Fruit fly (Drosophila melanogaster) whole organism, embryonic: ENCODE data around the gene Pcyt1.

Source experiments
- Asciz ChIP-seq: fragments of 200-800 bp; sonication (Bioruptor generic); optimal IDR thresholded peaks from 2 replicates; lab custom pipeline; 2017; ENCODE audit warnings: missing biosample characterization, mild to moderate bottlenecking, missing genetic modification characterization, missing genetic modification reagents
- Atf6 ChIP-seq: fragments of 200-800 bp; sonication (Bioruptor generic); IDR thresholded peaks from 2 replicates; pipeline ENCODE4 v1.3.6; 2022; ENCODE audit warnings: missing biosample characterization, missing genetic modification characterization
- Bdp1 ChIP-seq: fragments of 200-800 bp; sonication (Bioruptor generic); optimal IDR thresholded peaks from 3 replicates; lab custom pipeline; 2016; ENCODE audit warnings: missing biosample characterization, missing genetic modification characterization
- Bgb ChIP-seq: fragments of 200-800 bp; sonication (Bioruptor generic); IDR thresholded peaks from 2 replicates; pipeline ENCODE4 v1.3.6; 2022; ENCODE audit warnings: missing biosample characterization, missing genetic modification characterization; ENCODE audit not compliant: partially characterized antibody
- C15 ChIP-seq: fragments of 200-800 bp; sonication (Bioruptor generic); IDR thresholded peaks from 3 replicates; pipeline ENCODE4 v1.3.6; 2022; ENCODE audit warnings: missing biosample characterization, missing genetic modification characterization
- CG10431 ChIP-seq: fragments of 200-800 bp; sonication (Bioruptor generic); optimal IDR thresholded peaks from 3 replicates; lab custom pipeline; 2018; ENCODE audit warnings: missing biosample characterization, mild to moderate bottlenecking, missing genetic modification characterization
- CG10543 ChIP-seq: fragments of 200-800 bp; sonication (Bioruptor generic); optimal IDR thresholded peaks from 3 replicates; lab custom pipeline; 2017; ENCODE audit warnings: missing biosample characterization, mild to moderate bottlenecking, missing genetic modification characterization, moderate library complexity
- CG10565 ChIP-seq: fragments of 200-800 bp; sonication (Bioruptor generic); optimal IDR thresholded peaks from 3 replicates; lab custom pipeline; 2016; ENCODE audit warnings: missing biosample characterization, mild to moderate bottlenecking, missing genetic modification characterization
- CG11696 ChIP-seq: fragments of 200-800 bp; sonication (Bioruptor generic); IDR thresholded peaks from 2 replicates; pipeline ENCODE4 v1.3.6; 2022; ENCODE audit warnings: missing biosample characterization, missing genetic modification characterization
- CG12071 ChIP-seq: fragments of 200-800 bp; sonication (Bioruptor generic); optimal IDR thresholded peaks from 3 replicates; lab custom pipeline; 2018; ENCODE audit warnings: missing biosample characterization, mild to moderate bottlenecking, missing genetic modification characterization
- CG12769 ChIP-seq: fragments of 200-800 bp; sonication (Bioruptor generic); optimal IDR thresholded peaks from 2 replicates; lab custom pipeline; 2019; ENCODE audit warnings: missing biosample characterization, mild to moderate bottlenecking, missing genetic modification characterization, moderate library complexity
- CG14441 ChIP-seq: fragments of 200-800 bp; sonication (Bioruptor generic); IDR thresholded peaks from 2 replicates; pipeline ENCODE4 v1.3.6; 2022; ENCODE audit warnings: missing biosample characterization, missing genetic modification characterization
- CG15514 ChIP-seq: fragments of 200-800 bp; sonication (Bioruptor generic); optimal IDR thresholded peaks from 3 replicates; lab custom pipeline; 2017; ENCODE audit warnings: missing biosample characterization, missing genetic modification characterization, mild to moderate bottlenecking, moderate library complexity, missing genetic modification reagents
- CG15696 ChIP-seq: fragments of 200-800 bp; sonication (Bioruptor generic); optimal IDR thresholded peaks from 2 replicates; lab custom pipeline; 2019; ENCODE audit warnings: missing biosample characterization, mild to moderate bottlenecking, missing genetic modification characterization, moderate library complexity
- CG1647 ChIP-seq: fragments of 200-800 bp; sonication (Bioruptor generic); optimal IDR thresholded peaks from 3 replicates; lab custom pipeline; 2016; ENCODE audit warnings: missing biosample characterization, missing genetic modification characterization
- CG1832 ChIP-seq: fragments of 200-800 bp; sonication (Bioruptor generic); optimal IDR thresholded peaks from 2 replicates; lab custom pipeline; 2017; ENCODE audit warnings: missing biosample characterization, mild to moderate bottlenecking, missing genetic modification characterization, inconsistent platforms
- CG2875 ChIP-seq: fragments of 200-800 bp; sonication (Bioruptor generic); optimal IDR thresholded peaks from 2 replicates; lab custom pipeline; 2017; ENCODE audit warnings: missing biosample characterization, mild to moderate bottlenecking, missing genetic modification characterization, missing genetic modification reagents
- CG30403 ChIP-seq: fragments of 200-800 bp; sonication (Bioruptor generic); optimal IDR thresholded peaks from 3 replicates; lab custom pipeline; 2016; ENCODE audit warnings: missing biosample characterization, missing genetic modification characterization
- CG30431 ChIP-seq: fragments of 200-800 bp; sonication (Bioruptor generic); optimal IDR thresholded peaks from 2 replicates; lab custom pipeline; 2017; ENCODE audit warnings: missing biosample characterization, missing genetic modification characterization
- CG3163 ChIP-seq: fragments of 200-800 bp; sonication (Bioruptor generic); optimal IDR thresholded peaks from 3 replicates; lab custom pipeline; 2016; ENCODE audit warnings: missing biosample characterization, missing genetic modification characterization
- CG33213 ChIP-seq: fragments of 200-800 bp; sonication (Bioruptor generic); optimal IDR thresholded peaks from 3 replicates; lab custom pipeline; 2016; ENCODE audit warnings: missing biosample characterization, missing genetic modification characterization
- CG3838 ChIP-seq: fragments of 200-800 bp; sonication (Bioruptor generic); optimal IDR thresholded peaks from 3 replicates; lab custom pipeline; 2016; ENCODE audit warnings: missing biosample characterization, missing genetic modification characterization
- CG7271 ChIP-seq: fragments of 200-800 bp; sonication (Bioruptor generic); optimal IDR thresholded peaks from 2 replicates; lab custom pipeline; 2018; ENCODE audit warnings: missing biosample characterization, mild to moderate bottlenecking, missing genetic modification characterization, moderate library complexity
- CG7928 ChIP-seq: fragments of 200-800 bp; sonication (Bioruptor generic); optimal IDR thresholded peaks from 2 replicates; lab custom pipeline; 2017; ENCODE audit warnings: missing biosample characterization, mild to moderate bottlenecking, missing genetic modification characterization
- CG9609 ChIP-seq: fragments of 200-800 bp; sonication (Bioruptor generic); optimal IDR thresholded peaks from 3 replicates; lab custom pipeline; 2016; ENCODE audit warnings: missing biosample characterization, missing genetic modification characterization
- Dref ChIP-seq: fragments of 200-800 bp; sonication (Bioruptor generic); IDR thresholded peaks from 2 replicates; pipeline ENCODE4 v1.3.6; 2022; ENCODE audit warnings: missing biosample characterization, missing genetic modification characterization
- E2f2 ChIP-seq: fragments of 200-800 bp; sonication (Bioruptor generic); IDR thresholded peaks from 2 replicates; pipeline ENCODE4 v1.3.6; 2022; ENCODE audit warnings: missing biosample characterization, missing genetic modification characterization
- Hmr ChIP-seq: fragments of 200-800 bp; sonication (Bioruptor generic); optimal IDR thresholded peaks from 3 replicates; lab custom pipeline; 2017; ENCODE audit warnings: mild to moderate bottlenecking, missing biosample characterization, missing genetic modification reagents, missing genetic modification characterization
- Hr51 ChIP-seq, 2 experiments: fragments of 200-800 bp; sonication (Bioruptor generic); optimal IDR thresholded peaks; 2 replicates in 1 of 2; 3 replicates in 1 of 2; lab custom pipeline; 2016 to 2018; ENCODE audit warnings: missing biosample characterization in 2 of 2, missing genetic modification characterization in 2 of 2, mild to moderate bottlenecking in 1 of 2, moderate library complexity in 1 of 2
- Hr78 ChIP-seq, 2 experiments: fragments of 200-800 bp in 1 of 2; fragments of >200 bp in 1 of 2; sonication (Bioruptor generic) in 1 of 2; optimal IDR thresholded peaks; 2 replicates each; lab custom pipeline; 2017 to 2019; ENCODE audit warnings: missing biosample characterization in 2 of 2, missing genetic modification characterization in 2 of 2, mild to moderate bottlenecking in 1 of 2, moderate library complexity in 1 of 2
- MTF-1 ChIP-seq: fragments of 200-800 bp; sonication (Bioruptor generic); optimal IDR thresholded peaks from 2 replicates; lab custom pipeline; 2018; ENCODE audit warnings: missing biosample characterization, mild to moderate bottlenecking, missing genetic modification characterization, borderline replicate concordance
- Mad ChIP-seq: fragments of 200-800 bp; sonication (Bioruptor generic); optimal IDR thresholded peaks from 2 replicates; lab custom pipeline; 2016; ENCODE audit warnings: missing biosample characterization, missing genetic modification characterization
- Max ChIP-seq: fragments of 200-800 bp; sonication (Bioruptor generic); optimal IDR thresholded peaks from 2 replicates; lab custom pipeline; 2016; ENCODE audit warnings: missing biosample characterization, mild to moderate bottlenecking, missing genetic modification characterization
- NC2α ChIP-seq: fragments of 200-800 bp; sonication (Bioruptor generic); optimal IDR thresholded peaks from 2 replicates; lab custom pipeline; 2016; ENCODE audit warnings: missing biosample characterization, missing genetic modification characterization
- Poxn ChIP-seq: fragments of 200-800 bp; sonication (Bioruptor generic); IDR thresholded peaks from 2 replicates; pipeline ENCODE4 v1.3.6; 2022; ENCODE audit warnings: missing biosample characterization, missing genetic modification characterization
- Sry-β ChIP-seq: fragments of 200-800 bp; sonication (Bioruptor generic); optimal IDR thresholded peaks from 2 replicates; lab custom pipeline; 2018; ENCODE audit warnings: missing biosample characterization, mild to moderate bottlenecking, missing genetic modification characterization, moderate library complexity
- TFAM ChIP-seq: fragments of 200-800 bp; sonication (Bioruptor generic); optimal IDR thresholded peaks from 2 replicates; lab custom pipeline; 2017; ENCODE audit warnings: missing biosample characterization, missing genetic modification characterization, inconsistent platforms
- Tbp ChIP-seq: fragments of >200 bp; optimal IDR thresholded peaks from 2 replicates; lab custom pipeline; 2018; ENCODE audit warnings: missing biosample characterization, missing genetic modification characterization
- Usf ChIP-seq: fragments of 200-800 bp; sonication (Bioruptor generic); optimal IDR thresholded peaks from 2 replicates; lab custom pipeline; 2017; ENCODE audit warnings: missing genotype, missing biosample characterization, missing genetic modification characterization
- ab ChIP-seq: fragments of 200-800 bp; sonication (Bioruptor generic); optimal IDR thresholded peaks from 2 replicates; lab custom pipeline; 2016; ENCODE audit warnings: missing biosample characterization, missing genetic modification characterization
- caup ChIP-seq: fragments of 200-800 bp; sonication (Bioruptor generic); optimal IDR thresholded peaks from 3 replicates; lab custom pipeline; 2017; ENCODE audit warnings: missing biosample characterization, mild to moderate bottlenecking, missing genetic modification characterization, moderate library complexity; ENCODE audit not compliant: severe bottlenecking
- crc ChIP-seq: fragments of 200-800 bp; sonication (Bioruptor generic); optimal IDR thresholded peaks from 2 replicates; lab custom pipeline; 2016; ENCODE audit warnings: missing biosample characterization, missing genetic modification characterization
- cwo ChIP-seq: fragments of 200-800 bp; sonication (Bioruptor generic); optimal IDR thresholded peaks from 3 replicates; lab custom pipeline; 2017; ENCODE audit warnings: missing biosample characterization, missing genetic modification characterization, mild to moderate bottlenecking, moderate library complexity, missing genetic modification reagents
- dmrt99B ChIP-seq: fragments of 200-800 bp; sonication (Bioruptor generic); optimal IDR thresholded peaks from 2 replicates; lab custom pipeline; 2018; ENCODE audit warnings: missing biosample characterization, mild to moderate bottlenecking, missing genetic modification characterization, moderate library complexity
- gem ChIP-seq: fragments of 200-800 bp; sonication (Bioruptor generic); optimal IDR thresholded peaks from 2 replicates; lab custom pipeline; 2019; ENCODE audit warnings: missing biosample characterization, mild to moderate bottlenecking, missing genetic modification characterization, moderate library complexity
- luna ChIP-seq: fragments of 200-800 bp; sonication (Bioruptor generic); optimal IDR thresholded peaks from 2 replicates; lab custom pipeline; 2016; ENCODE audit warnings: missing biosample characterization, missing genetic modification characterization
- psq ChIP-seq: fragments of 200-800 bp; sonication (Bioruptor generic); optimal IDR thresholded peaks from 2 replicates; lab custom pipeline; 2017; ENCODE audit warnings: missing biosample characterization, missing genetic modification characterization
- repo ChIP-seq: fragments of 200-800 bp; sonication (Bioruptor generic); optimal IDR thresholded peaks from 2 replicates; lab custom pipeline; 2016; ENCODE audit warnings: missing biosample characterization, missing genetic modification characterization
- trh ChIP-seq: fragments of 200-800 bp; sonication (Bioruptor generic); optimal IDR thresholded peaks from 2 replicates; lab custom pipeline; 2016; ENCODE audit warnings: missing biosample characterization, missing genetic modification characterization
- twi ChIP-seq: fragments of 200-800 bp; optimal IDR thresholded peaks from 2 replicates; lab custom pipeline; 2019; ENCODE audit warnings: missing biosample characterization, mild to moderate bottlenecking, missing genetic modification characterization, moderate library complexity

Pcyt1 gene

DNA sequence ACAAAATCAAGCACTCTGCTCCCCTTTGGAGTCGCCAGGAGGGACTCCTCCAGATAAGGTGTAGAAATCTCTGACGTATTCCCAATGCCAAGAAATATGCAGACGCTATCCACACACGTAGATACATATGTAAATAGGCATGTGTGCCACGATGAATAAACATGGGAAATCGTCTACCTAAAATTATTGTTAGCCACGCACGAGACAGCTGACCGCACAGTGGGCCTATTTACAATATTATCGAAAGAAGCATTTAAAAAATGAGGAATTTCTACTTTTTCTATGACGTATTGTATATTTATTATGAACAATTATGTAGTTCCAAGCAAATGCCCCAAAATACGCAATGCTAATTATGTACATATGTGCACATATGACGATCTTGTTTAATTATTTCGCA, 3.3 kb downstream of the Pcyt1 start (continued):
- no peak for TF ChIP-seq caup (GFP tag; lab: Kevin White, UChicago)
- TF ChIP-seq Hr78 (GFP tag; optimal IDR thresholded peaks at IDR 0.05; lab: Kevin White, UChicago) = no peak
- no peak for TF ChIP-seq Tbp (GFP tag; lab: Kevin White, UChicago)
- no peak for TF ChIP-seq Hmr (GFP tag; lab: Kevin White, UChicago)
- TF ChIP-seq E2f2 (GFP tag; lab: Robert Waterston, UW) = 0 out of 2 replicates have a peak, but pooled peaks have one; percentile 7
- TF ChIP-seq CG33213 (GFP tag; lab: Kevin White, UChicago) = no peak
- no peak for TF ChIP-seq Dref (GFP tag; lab: Robert Waterston, UW)
- peak; percentile 84 for TF ChIP-seq cwo (GFP tag; lab: Kevin White, UChicago)
- peak; percentile 46 for TF ChIP-seq gem (tag; lab: Kevin White, UChicago)
- no peak for TF ChIP-seq CG10431
- no peak for TF ChIP-seq crc (GFP tag; lab: Kevin White, UChicago)
- TF ChIP-seq Poxn (GFP tag; lab: Robert Waterston, UW) = no peak
- peak; percentile 13 for TF ChIP-seq twi (tag; lab: Kevin White, UChicago)
- no peak for TF ChIP-seq CG3163 (GFP tag; lab: Kevin White, UChicago)
- TF ChIP-seq ab (GFP tag; lab: Kevin White, UChicago) = no peak
- no peak for TF ChIP-seq psq
- TF ChIP-seq luna (GFP tag; lab: Kevin White, UChicago) = no peak
- peak; percentile 59 for TF ChIP-seq Atf6
- TF ChIP-seq Hr51 (GFP tag; optimal IDR thresholded peaks at IDR 0.05; lab: Kevin White, UChicago) = peak in 1 of 2 experiments; percentile 36
- TF ChIP-seq dmrt99B (tag; lab: Kevin White, UChicago) = peak; percentile 39
- TF ChIP-seq CG11696 (GFP tag; lab: Robert Waterston, UW) = peak; percentile 22; the same call in 1 of the 2 replicates
- peak; percentile 50 for TF ChIP-seq CG15696 (tag; lab: Kevin White, UChicago)
- peak; percentile 36 for TF ChIP-seq CG30403 (GFP tag; lab: Kevin White, UChicago)
- peak; percentile 9 for TF ChIP-seq Asciz (GFP tag; lab: Kevin White, UChicago)
- no peak for TF ChIP-seq MTF-1 (GFP tag; lab: Kevin White, UChicago)
- peak; percentile 33 for TF ChIP-seq CG2875 (GFP tag; lab: Kevin White, UChicago)
- peak; percentile 21 for TF ChIP-seq CG9609 (GFP tag; lab: Kevin White, UChicago)
- no peak for TF ChIP-seq repo (GFP tag; lab: Kevin White, UChicago)
- TF ChIP-seq CG7271 = no peak
- TF ChIP-seq CG1647 (GFP tag; lab: Kevin White, UChicago) = peak; percentile 43
- TF ChIP-seq CG12769 (tag; lab: Kevin White, UChicago) = peak; percentile 81
- no peak for TF ChIP-seq Bdp1 (GFP tag; lab: Kevin White, UChicago)
- TF ChIP-seq NC2α (GFP tag; lab: Kevin White, UChicago) = no peak
- TF ChIP-seq Bgb (GFP tag; lab: Robert Waterston, UW) = no peak
- no peak for TF ChIP-seq CG15514 (GFP tag; lab: Kevin White, UChicago)
- TF ChIP-seq CG14441 (GFP tag; lab: Robert Waterston, UW) = no peak
- no peak for TF ChIP-seq CG3838 (GFP tag; lab: Kevin White, UChicago)
- TF ChIP-seq Max = peak; percentile 33
- no peak for TF ChIP-seq Mad (GFP tag; lab: Kevin White, UChicago)
- TF ChIP-seq C15 (GFP tag; lab: Robert Waterston, UW) = no peak
- TF ChIP-seq TFAM (GFP tag; lab: Kevin White, UChicago) = no peak
- TF ChIP-seq CG10565 (GFP tag; lab: Kevin White, UChicago) = no peak
- TF ChIP-seq CG30431 (GFP tag; lab: Kevin White, UChicago) = no peak
- TF ChIP-seq CG10543 = no peak
- TF ChIP-seq Usf = no peak
- TF ChIP-seq CG1832 (GFP tag; lab: Kevin White, UChicago) = no peak
- TF ChIP-seq CG7928 (GFP tag; lab: Kevin White, UChicago) = no peak
- TF ChIP-seq Sry-β (GFP tag; lab: Kevin White, UChicago) = no peak
- TF ChIP-seq CG12071 (GFP tag; lab: Kevin White, UChicago) = peak; percentile 9
- no peak for TF ChIP-seq trh (GFP tag; lab: Kevin White, UChicago)
